Fruit fly (Drosophila melanogaster) S2 (cell line): Measurements from ENCODE around the gene nau.

Experiments used
- CG8478 ChIP-seq: fragments of >200 bp; optimal IDR thresholded peaks from 2 replicates; lab custom pipeline; 2018
- CTCF ChIP-seq, 2 experiments: fragments of >200 bp; optimal IDR thresholded peaks; 2 replicates each; lab custom pipeline; 2018

DNA sequence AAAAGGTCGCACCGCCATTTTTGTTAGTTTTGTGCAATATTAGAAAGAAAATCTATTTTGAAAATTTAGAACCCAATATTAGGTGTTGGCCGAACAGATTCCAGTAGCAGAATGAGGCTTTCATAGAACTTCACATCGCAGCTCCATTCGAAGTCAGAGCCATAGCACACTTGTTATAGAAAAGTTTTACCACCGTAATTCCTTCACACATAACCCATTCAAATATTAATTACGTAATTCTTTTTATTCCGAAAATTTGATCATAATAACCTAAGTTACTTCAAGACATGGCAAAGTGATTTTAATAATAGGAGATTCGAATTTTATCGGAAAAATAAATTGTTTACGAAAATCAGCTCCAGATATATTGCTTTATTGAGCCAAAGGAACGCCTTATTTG is 22.0 kb downstream of the nau start, which contains the start of gene CG10252:
- TF ChIP-seq CG8478 (no peak), CTCF (optimal IDR thresholded peaks at IDR 0.05; lab: Kevin White, UChicago) (no peak)
